Worm (Caenorhabditis elegans) whole organism, L1 larva: ENCODE data around the gene sri-25.
"Not testable (repeated sequence)": the region's sequence is repeated elsewhere in the genome, so short reads cannot be mapped to it uniquely, and the experiment has no call there.

ENCODE experiments used
- aha-1 ChIP-seq: fragments of 150-350 bp; optimal IDR thresholded peaks from 2 replicates; lab custom pipeline; 2014; ENCODE audit warnings: missing biosample characterization, missing genetic modification characterization
- blmp-1 ChIP-seq: fragments of 150-350 bp; optimal IDR thresholded peaks from 2 replicates; lab custom pipeline; 2014; ENCODE audit warnings: missing biosample characterization, missing genetic modification characterization
- ces-1 ChIP-seq: fragments of 150-350 bp; optimal IDR thresholded peaks from 2 replicates; lab custom pipeline; 2014; ENCODE audit warnings: missing biosample characterization, missing genetic modification reagents, missing genetic modification characterization
- elt-3 ChIP-seq, 6 experiments: fragments of 150-350 bp in 1 of 6; sonication (generic microtip); optimal IDR thresholded peaks; 2 replicates each; lab custom pipeline; 2017 to 2018; ENCODE audit warnings: missing biosample characterization in 6 of 6, missing genetic modification characterization in 6 of 6, inconsistent platforms in 1 of 6
- fkh-10 ChIP-seq: sonication (generic microtip); optimal IDR thresholded peaks from 2 replicates; lab custom pipeline; 2017; ENCODE audit warnings: missing biosample characterization, missing genetic modification reagents, missing genetic modification characterization
- nhr-28 ChIP-seq: fragments of 150-350 bp; optimal IDR thresholded peaks from 2 replicates; lab custom pipeline; 2014; ENCODE audit warnings: missing biosample characterization, missing genetic modification characterization
- nhr-47 ChIP-seq: sonication (generic microtip); optimal IDR thresholded peaks from 2 replicates; lab custom pipeline; 2016; ENCODE audit warnings: mild to moderate bottlenecking, missing genetic modification characterization, moderate library complexity, missing compliant biosample characterization
- skn-1 ChIP-seq: fragments of 150-350 bp; optimal IDR thresholded peaks from 2 replicates; lab custom pipeline; 2014; ENCODE audit warnings: missing biosample characterization, missing genetic modification characterization
- tbx-2 ChIP-seq: sonication (generic microtip); optimal IDR thresholded peaks from 2 replicates; lab custom pipeline; 2016; ENCODE audit warnings: missing genetic modification characterization, missing compliant biosample characterization
- unc-62 ChIP-seq: fragments of 150-350 bp; optimal IDR thresholded peaks from 2 replicates; lab custom pipeline; 2014; ENCODE audit warnings: missing biosample characterization, missing genetic modification reagents, missing genetic modification characterization
- ztf-4 ChIP-seq: fragments of 150-350 bp; optimal IDR thresholded peaks from 2 replicates; lab custom pipeline; 2014; ENCODE audit warnings: missing biosample characterization, missing genetic modification characterization

ce11 chrV:15168018-15168417 lies 48.8 kb upstream of the sri-25 start:
- TF ChIP-seq unc-62 (GFP tag; lab: Kevin White, UChicago); tbx-2 (tag; lab: Kevin White, UChicago); blmp-1 (tag; lab: Kevin White, UChicago); elt-3 (tag; optimal IDR thresholded peaks at IDR 0.05; lab: Kevin White, UChicago); ztf-4 (tag; lab: Kevin White, UChicago); aha-1 (tag; lab: Kevin White, UChicago); nhr-47 (tag; lab: Kevin White, UChicago); nhr-28; fkh-10; skn-1 (tag; lab: Kevin White, UChicago); ces-1 (GFP tag; lab: Kevin White, UChicago): not testable (repeated sequence)
